Fruit fly (Drosophila melanogaster): Measurements from ENCODE around the gene Drsl1.

The Drsl1 gene

DNA sequence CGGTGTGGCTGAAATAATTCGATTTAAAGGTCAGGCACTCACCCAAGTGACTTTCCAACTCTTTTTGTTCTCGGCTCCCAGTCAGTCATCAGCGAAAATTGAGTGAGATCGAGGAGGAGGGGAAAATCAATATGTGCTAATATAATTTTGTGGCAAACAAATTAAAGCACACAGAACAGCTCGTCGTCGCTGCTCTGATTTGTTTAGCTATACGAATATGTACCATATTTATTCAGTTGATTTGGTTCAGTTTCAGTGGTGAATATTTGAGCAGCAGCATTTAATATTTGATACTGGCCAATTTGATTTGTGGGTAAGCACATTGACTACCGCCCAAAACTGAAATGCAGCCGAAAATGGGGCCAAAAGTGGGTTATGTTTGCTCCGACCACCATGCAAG, 30.2 kb downstream of the Drsl1 start:
- TF ChIP-seq CG17801 (GFP tag; optimal IDR thresholded peaks at IDR 0.05; ENCODE audit: partially characterized antibody) = no peak

- TF ChIP-seq CG17801 (GFP tag; optimal IDR thresholded peaks at IDR 0.05; ENCODE audit: partially characterized antibody) = no peak
Measured at dm6 chr3L:3304740-3305139, 30.8 kb downstream of the Drsl1 start.

DNA sequence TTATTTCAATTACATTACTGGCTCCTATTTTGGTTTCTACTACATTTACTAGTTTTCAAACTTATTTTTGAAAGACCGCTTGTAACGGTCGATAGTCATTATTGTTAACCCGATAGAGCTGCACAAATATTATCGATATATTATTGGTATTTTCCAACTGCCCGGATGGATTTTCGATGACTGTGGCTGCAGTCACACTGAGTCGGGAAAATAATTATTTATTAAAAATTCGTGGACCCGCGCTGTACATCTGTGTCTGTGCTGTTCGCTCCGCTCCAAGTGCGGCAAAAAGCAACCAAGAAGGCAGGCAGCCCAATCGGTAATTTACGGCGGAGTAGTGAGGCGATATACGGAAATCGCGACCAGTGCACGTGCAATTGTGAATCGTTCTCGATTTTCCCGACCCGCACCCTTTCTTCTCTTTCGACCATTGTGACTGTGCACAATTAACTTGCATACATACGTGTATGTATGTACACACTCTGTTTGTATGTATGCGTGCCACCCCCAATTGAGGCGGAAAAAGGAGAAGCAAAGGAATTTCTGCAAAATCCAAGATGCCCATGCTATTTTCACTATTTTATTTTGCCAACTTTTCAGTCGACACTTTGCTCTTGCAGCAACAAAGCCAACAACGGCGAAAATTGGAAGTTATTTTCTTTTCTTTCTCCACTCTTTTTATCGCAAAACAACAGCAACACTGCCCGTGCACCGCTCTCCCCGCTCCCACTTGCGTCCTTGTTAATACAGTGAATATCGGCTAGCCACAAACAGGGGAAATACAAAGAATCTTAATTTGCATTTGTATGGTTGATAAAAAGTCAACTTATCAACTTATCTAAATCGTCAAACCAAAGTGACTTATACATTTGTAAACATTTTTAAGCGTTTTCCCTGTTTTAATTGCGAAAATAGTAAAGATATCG, 31.8 kb downstream of the Drsl1 start, which contains the start of gene ZnT63C:
Gene ZnT63C (plus strand): TSS at position 175 of the 926 bp plus-strand sequence.
- peak; percentile 18 for TF ChIP-seq CG17801 (GFP tag; optimal IDR thresholded peaks at IDR 0.05; ENCODE audit: partially characterized antibody)

- TF ChIP-seq CG17801 (GFP tag; optimal IDR thresholded peaks at IDR 0.05; ENCODE audit: partially characterized antibody) = peak; percentile 72
Measured at dm6 chr3L:3303087-3303526, 32.5 kb downstream of the Drsl1 start, which contains the start of gene CG14968. TSS of gene CG14968 (minus strand) at chr3L:3303112.

dm6 chr3L:3301171-3301738, 34.3 kb downstream of the Drsl1 start:
- peak; percentile 9 for TF ChIP-seq CG17801 (GFP tag; optimal IDR thresholded peaks at IDR 0.05; ENCODE audit: partially characterized antibody)

DNA sequence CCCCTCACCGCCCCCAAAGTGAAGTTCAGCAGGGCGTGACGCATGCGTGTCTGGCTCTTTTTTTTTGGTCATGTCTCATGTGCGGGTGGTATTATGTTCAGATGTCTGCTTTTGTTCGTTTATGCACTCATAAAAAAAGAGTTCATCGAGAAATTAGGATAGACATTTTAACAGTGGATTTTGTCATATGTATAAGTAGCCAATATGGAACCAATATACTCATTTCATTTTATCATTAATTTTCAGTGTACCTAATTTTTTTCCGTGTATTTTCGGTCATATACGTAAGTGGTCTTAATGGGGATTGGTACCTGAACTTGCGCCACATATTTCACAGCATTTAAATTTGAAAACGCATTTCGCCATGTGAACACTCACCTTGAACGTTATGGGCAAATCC, 35.2 kb downstream of the Drsl1 start:
- TF ChIP-seq CG17801 (GFP tag; optimal IDR thresholded peaks at IDR 0.05; ENCODE audit: partially characterized antibody) = no peak

DNA sequence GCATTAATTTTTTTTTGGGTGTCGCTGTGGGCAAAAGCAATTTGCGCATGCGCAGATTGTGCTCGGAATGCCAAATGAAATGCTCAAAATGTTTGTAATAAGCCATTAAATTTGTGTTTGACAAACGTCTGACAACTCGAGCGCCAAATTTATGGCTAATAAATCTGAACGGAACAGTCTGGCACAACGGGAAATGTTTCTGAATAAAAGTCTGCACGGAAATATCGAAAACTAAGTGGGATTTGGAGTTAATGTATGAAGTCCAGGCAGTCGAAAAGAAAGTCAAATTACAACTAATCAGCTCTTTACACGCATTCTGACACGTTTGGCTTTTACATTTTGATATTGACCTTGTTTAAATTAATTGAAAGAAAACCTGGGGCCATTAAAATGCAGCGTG, 44.4 kb downstream of the Drsl1 start, which contains the start of gene CG12009:
Gene CG12009 (plus strand): TSS at position 301 of the 400 bp plus-strand sequence.
- no peak for TF ChIP-seq CG17801 (GFP tag; optimal IDR thresholded peaks at IDR 0.05; ENCODE audit: partially characterized antibody)

dm6 chr3L:3288414-3288813, 47.2 kb downstream of the Drsl1 start:
- no peak for TF ChIP-seq CG17801 (GFP tag; optimal IDR thresholded peaks at IDR 0.05; ENCODE audit: partially characterized antibody)
